Fruit fly (Drosophila melanogaster) whole organism, prepupa: ENCODE measurements around the gene CHKov1.

Source experiments
- CG15336 ChIP-seq: fragments of 200-800 bp; sonication (Bioruptor generic); IDR thresholded peaks from 2 replicates; pipeline ENCODE4 v1.3.6; 2022; ENCODE audit warnings: missing biosample characterization, missing genetic modification characterization
- CG1621 ChIP-seq: fragments of 200-800 bp; sonication (Bioruptor generic); optimal IDR thresholded peaks from 3 replicates; lab custom pipeline; 2018; ENCODE audit warnings: missing biosample characterization, mild to moderate bottlenecking, missing genetic modification characterization
- CG16779 ChIP-seq: fragments of 200-800 bp; sonication (Bioruptor generic); optimal IDR thresholded peaks from 3 replicates; lab custom pipeline; 2017; ENCODE audit warnings: missing biosample characterization, mild to moderate bottlenecking, missing genetic modification characterization
- CG3032 ChIP-seq: fragments of 200-800 bp; optimal IDR thresholded peaks from 2 replicates; lab custom pipeline; 2019; ENCODE audit warnings: missing biosample characterization, mild to moderate bottlenecking, missing genetic modification characterization, moderate library complexity
- CG34406 ChIP-seq: fragments of 200-800 bp; sonication (Bioruptor generic); optimal IDR thresholded peaks from 3 replicates; lab custom pipeline; 2016; ENCODE audit warnings: missing biosample characterization, missing genetic modification characterization
- CG4318 ChIP-seq: fragments of 200-800 bp; sonication (Bioruptor generic); optimal IDR thresholded peaks from 3 replicates; lab custom pipeline; 2017; ENCODE audit warnings: missing biosample characterization, mild to moderate bottlenecking, missing genetic modification characterization
- CG6163 ChIP-seq: fragments of 200-800 bp; sonication (Bioruptor generic); IDR thresholded peaks from 3 replicates; pipeline ENCODE4 v1.3.6; 2022; ENCODE audit warnings: missing biosample characterization, missing genetic modification characterization
- CG6792 ChIP-seq: fragments of 200-800 bp; sonication (Bioruptor generic); optimal IDR thresholded peaks from 3 replicates; lab custom pipeline; 2016; ENCODE audit warnings: missing biosample characterization, missing genetic modification characterization
- CG6808 ChIP-seq: fragments of 200-800 bp; sonication (Bioruptor generic); optimal IDR thresholded peaks from 3 replicates; lab custom pipeline; 2017; ENCODE audit warnings: missing biosample characterization, missing genetic modification characterization, mild to moderate bottlenecking, moderate library complexity, missing genetic modification reagents
- CG8119 ChIP-seq: fragments of 200-800 bp; sonication (Bioruptor generic); IDR thresholded peaks from 3 replicates; pipeline ENCODE4 v1.3.6; 2022; ENCODE audit warnings: missing biosample characterization, missing genetic modification characterization
- CG8632 ChIP-seq: fragments of 200-800 bp; sonication (Bioruptor generic); optimal IDR thresholded peaks from 3 replicates; lab custom pipeline; 2016; ENCODE audit warnings: missing biosample characterization, missing genetic modification characterization
- Eip78C ChIP-seq: fragments of 200-800 bp; sonication (Bioruptor generic); peaks from one replicate; lab custom pipeline; 2016; ENCODE audit warnings: missing biosample characterization, missing genetic modification characterization
- Ets21C ChIP-seq: fragments of 200-800 bp; sonication (Bioruptor generic); optimal IDR thresholded peaks from 3 replicates; lab custom pipeline; 2016; ENCODE audit warnings: missing biosample characterization, missing genetic modification characterization
- Ets96B ChIP-seq: fragments of 200-800 bp; optimal IDR thresholded peaks from 2 replicates; lab custom pipeline; 2019; ENCODE audit warnings: missing biosample characterization, mild to moderate bottlenecking, missing genetic modification characterization, moderate library complexity
- Hr38 ChIP-seq: sonication (Bioruptor generic); optimal IDR thresholded peaks from 2 replicates; lab custom pipeline; 2016; ENCODE audit warnings: missing biosample characterization, missing genetic modification characterization
- Lpt ChIP-seq: fragments of 200-800 bp; sonication (Bioruptor generic); optimal IDR thresholded peaks from 3 replicates; lab custom pipeline; 2016; ENCODE audit warnings: missing biosample characterization, missing genetic modification characterization
- Sox102F ChIP-seq: fragments of 200-800 bp; sonication (Bioruptor generic); optimal IDR thresholded peaks from 2 replicates; lab custom pipeline; 2016; ENCODE audit warnings: missing biosample characterization, mild to moderate bottlenecking, missing genetic modification characterization
- Sox15 ChIP-seq: fragments of 200-800 bp; sonication (Bioruptor generic); optimal IDR thresholded peaks from 3 replicates; lab custom pipeline; 2016; ENCODE audit warnings: missing biosample characterization, missing genetic modification characterization
- esn ChIP-seq: fragments of 200-800 bp; sonication (Bioruptor generic); optimal IDR thresholded peaks from 2 replicates; lab custom pipeline; 2016; ENCODE audit warnings: missing biosample characterization, mild to moderate bottlenecking, missing genetic modification characterization, moderate library complexity
- fd59A ChIP-seq: fragments of 200-800 bp; sonication (Bioruptor generic); optimal IDR thresholded peaks from 2 replicates; lab custom pipeline; 2017; ENCODE audit warnings: missing biosample characterization, mild to moderate bottlenecking, missing genetic modification characterization, missing genetic modification reagents
- fkh ChIP-seq: fragments of 200-800 bp; sonication (Bioruptor generic); optimal IDR thresholded peaks from 3 replicates; lab custom pipeline; 2017; ENCODE audit warnings: missing biosample characterization, mild to moderate bottlenecking, missing genetic modification characterization, moderate library complexity
- net ChIP-seq: fragments of 200-800 bp; sonication (Bioruptor generic); optimal IDR thresholded peaks from 3 replicates; lab custom pipeline; 2016; ENCODE audit warnings: missing biosample characterization, missing genetic modification characterization
- ss ChIP-seq, 2 experiments: fragments of 200-800 bp; sonication (Bioruptor generic); optimal IDR thresholded peaks; 2 replicates in 1 of 2; 3 replicates in 1 of 2; lab custom pipeline; 2017 to 2018; ENCODE audit warnings: mild to moderate bottlenecking in 2 of 2, missing biosample characterization in 2 of 2, missing genetic modification characterization in 2 of 2, moderate library complexity in 1 of 2
- svp ChIP-seq: fragments of 200-800 bp; sonication (Bioruptor generic); peaks from one replicate; lab custom pipeline; 2016; ENCODE audit warnings: missing biosample characterization, missing genetic modification characterization
- vri ChIP-seq: fragments of 200-800 bp; sonication (Bioruptor generic); optimal IDR thresholded peaks from 3 replicates; lab custom pipeline; 2016; ENCODE audit warnings: missing biosample characterization, mild to moderate bottlenecking, missing genetic modification characterization

The CHKov1 gene

DNA sequence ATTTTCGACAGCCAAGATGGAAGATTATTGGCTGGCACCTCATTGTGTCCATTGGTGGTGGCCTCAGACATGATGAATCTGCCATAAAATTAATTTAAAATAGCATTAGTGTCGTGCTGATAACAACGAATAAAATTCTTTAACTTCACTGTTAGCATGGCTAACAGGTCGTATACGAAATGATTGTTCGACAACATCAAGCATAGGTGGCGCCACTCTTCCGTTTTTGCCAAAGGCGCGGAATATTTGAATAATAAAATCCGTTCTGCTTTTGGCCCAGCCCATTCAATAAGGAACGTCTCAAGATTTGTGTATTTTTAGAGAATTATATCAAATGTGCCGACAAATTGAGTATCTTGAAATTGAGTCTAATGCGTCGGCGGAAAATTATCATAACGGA, 16.5 kb downstream of the CHKov1 start:
- TF ChIP-seq Ets96B (tag; lab: Kevin White, UChicago) = no peak

DNA sequence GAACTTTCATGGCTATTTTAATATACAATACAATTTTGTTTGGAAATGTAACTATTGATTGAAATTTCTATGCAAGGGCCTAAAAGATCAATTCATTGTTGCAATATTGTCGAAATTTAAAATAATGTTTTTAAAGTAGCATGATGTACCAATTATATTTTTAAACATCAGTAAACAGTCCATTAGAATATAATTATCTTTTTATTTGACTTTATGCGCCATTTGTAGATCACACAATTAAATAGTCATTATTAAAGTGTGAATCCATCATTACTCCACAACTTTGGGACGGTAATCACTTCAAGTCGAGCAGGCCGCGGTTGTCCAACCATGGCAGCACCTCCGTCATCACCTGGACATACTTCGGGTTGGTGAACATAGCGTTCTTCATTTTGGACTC, 18.3 kb downstream of the CHKov1 start, which contains the start of gene CG31099:
CG31099 (minus strand) TSS at position 101 of the 400 bp plus-strand sequence.
- TF ChIP-seq Lpt (GFP tag; lab: Kevin White, UChicago) (no peak), fd59A (GFP tag; lab: Kevin White, UChicago) (no peak), net (GFP tag; lab: Kevin White, UChicago) (no peak), esn (GFP tag; lab: Kevin White, UChicago) (no peak), CG15336 (GFP tag; lab: Robert Waterston, UW) (no peak), CG8119 (no peak), Sox102F (GFP tag; lab: Kevin White, UChicago) (no peak)

DNA sequence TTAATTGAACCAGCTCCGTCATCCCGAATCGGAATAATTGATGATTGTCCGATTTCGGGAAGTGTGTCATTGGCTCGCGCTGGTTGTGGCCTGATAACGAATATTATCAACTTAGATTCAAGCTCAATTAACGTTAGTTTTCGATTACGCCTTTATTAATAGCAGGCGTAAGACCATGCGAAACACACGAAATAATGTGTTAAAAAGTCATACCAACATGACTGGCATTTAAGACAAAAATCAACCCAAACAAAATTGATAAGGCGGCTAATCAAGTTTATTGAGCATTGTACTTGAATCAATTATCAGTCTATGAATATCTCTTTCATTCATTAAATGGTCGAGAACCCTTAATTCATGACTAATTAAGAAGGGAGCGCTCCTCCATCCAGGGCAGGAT, 19.9 kb downstream of the CHKov1 start:
- peak; percentile 9 for TF ChIP-seq vri (GFP tag; lab: Kevin White, UChicago)
- TF ChIP-seq CG16779 (tag; lab: Kevin White, UChicago) = no peak

DNA sequence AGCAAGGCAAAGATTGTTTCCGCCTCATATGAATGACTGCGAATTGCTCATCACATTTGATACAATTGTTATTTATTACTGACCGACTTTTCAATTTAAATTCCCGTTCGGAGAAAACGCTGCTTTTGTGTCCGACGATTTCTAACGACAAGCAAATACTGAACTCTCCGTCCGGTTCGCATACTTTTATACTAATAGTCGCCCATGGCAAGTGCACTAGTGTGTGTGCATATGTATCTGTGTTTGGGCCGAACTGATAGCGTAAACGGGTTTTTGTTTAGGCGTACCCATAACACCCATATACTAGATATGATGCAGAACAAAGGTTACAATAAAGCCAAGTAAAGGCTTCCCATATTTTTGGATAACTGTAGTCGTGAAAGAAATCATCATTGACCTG, 20.9 kb downstream of the CHKov1 start, which contains the start of gene CG10550:
CG10550 (minus strand) TSS at position 164 of the 400 bp plus-strand sequence.
- TF ChIP-seq Eip78C (GFP tag; lab: Kevin White, UChicago) (no peak), CG1621 (tag; lab: Kevin White, UChicago) (no peak), CG8632 (no peak), Hr38 (GFP tag; lab: Kevin White, UChicago) (no peak), fd59A (GFP tag; lab: Kevin White, UChicago) (no peak), CG4318 (GFP tag; lab: Kevin White, UChicago) (no peak), ss (GFP tag; optimal IDR thresholded peaks at IDR 0.05; lab: Kevin White, UChicago) (no peak)
- TF ChIP-seq, all 60 proteins: peak for 0

DNA sequence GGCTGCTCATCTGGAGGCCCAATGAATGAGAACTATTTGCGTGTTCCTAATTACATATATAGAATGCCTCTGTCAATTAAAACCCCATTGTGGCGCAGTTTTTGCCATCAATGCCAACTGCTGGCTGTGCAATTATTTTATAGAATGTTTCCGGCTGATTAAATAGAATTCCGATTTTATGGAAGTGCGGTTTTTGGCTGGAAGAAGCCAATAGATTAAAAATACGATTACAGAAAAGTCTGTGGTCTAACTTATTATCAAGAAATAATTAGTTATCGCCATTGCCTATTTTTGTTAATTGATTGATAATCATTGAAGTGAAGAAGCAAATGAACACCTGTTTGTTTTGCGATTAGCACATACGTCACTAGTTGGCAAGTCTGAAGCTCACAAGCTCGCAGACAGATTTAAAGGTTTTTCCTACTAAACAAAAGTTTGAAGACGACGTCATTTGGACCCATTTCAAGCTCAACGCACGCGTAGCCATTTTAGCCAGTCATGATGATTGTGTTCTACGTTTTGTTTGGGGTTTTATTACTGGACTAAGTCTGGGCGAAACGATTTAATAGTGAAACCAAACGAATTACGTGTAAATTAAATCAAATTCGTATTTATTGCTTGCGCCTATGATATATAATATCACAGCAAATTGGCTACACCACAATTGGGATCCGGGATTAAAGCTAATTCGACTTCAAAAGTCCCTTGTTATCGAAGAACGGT, 23.1 kb downstream of the CHKov1 start:
- TF ChIP-seq CG6792 (GFP tag; lab: Kevin White, UChicago) (no peak), vri (GFP tag; lab: Kevin White, UChicago) (peak; percentile 26), fkh (GFP tag; lab: Kevin White, UChicago) (peak; percentile 56), CG6163 (GFP tag; lab: Robert Waterston, UW) (no peak), CG3032 (tag; lab: Kevin White, UChicago) (no peak)

DNA sequence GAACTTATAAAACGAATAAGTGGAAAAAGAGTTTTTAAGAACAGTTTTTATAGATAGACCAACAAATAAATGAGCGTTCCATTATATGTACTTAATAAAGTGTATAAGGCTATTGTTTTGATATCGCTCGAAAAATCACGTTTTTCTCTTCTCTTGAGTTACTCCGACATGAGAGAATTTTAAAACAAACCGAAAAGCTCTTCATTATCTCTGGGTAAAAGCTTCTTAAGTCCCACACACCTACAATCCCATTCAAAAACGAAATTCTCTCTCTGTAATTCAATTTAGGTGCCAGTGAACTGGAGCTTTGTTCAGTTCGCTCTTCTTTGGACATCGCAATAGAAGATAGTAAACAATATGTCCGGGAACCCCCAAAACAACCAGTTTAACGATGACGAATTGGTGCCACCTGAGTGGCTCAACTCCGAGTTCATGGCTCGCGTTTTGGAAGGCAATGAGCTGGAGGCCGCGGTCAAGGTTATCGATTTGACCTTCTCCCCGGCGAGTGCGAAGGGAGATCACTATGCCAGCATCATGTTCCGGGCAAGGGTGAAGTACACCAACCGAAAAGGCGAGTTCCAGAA, 25.2 kb downstream of the CHKov1 start, which contains the start of gene CG31436:
CG31436 (plus strand) TSS at position 281 of the 584 bp plus-strand sequence.
- TF ChIP-seq svp (peak; percentile 97), CG34406 (GFP tag; lab: Kevin White, UChicago) (no peak), CG6808 (GFP tag; lab: Kevin White, UChicago) (no peak), fkh (GFP tag; lab: Kevin White, UChicago) (peak; percentile 45), Lpt (GFP tag; lab: Kevin White, UChicago) (no peak)

DNA sequence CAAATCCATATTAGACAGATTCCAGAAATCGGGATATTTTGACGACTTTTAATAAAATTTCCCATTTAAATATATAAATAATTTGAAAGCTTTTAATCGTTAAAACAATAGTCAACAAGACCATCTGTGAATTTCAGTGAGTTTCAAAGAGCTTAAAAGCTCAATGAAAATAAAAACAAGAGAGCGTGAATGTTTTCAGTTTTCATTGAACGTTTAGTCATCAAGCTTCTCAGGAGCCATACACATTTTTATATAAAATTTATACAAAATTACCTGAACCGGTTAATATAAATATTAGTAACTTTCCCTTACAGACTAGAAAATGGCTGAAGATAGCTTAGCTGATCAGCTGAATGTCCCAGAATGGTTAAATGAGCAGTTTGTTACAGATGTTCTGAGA, 26.9 kb downstream of the CHKov1 start, which contains the start of gene CG31370:
CG31370 (plus strand) TSS at position 226 of the 400 bp plus-strand sequence.
- no peak for TF ChIP-seq Ets21C
- no peak for TF ChIP-seq CG8119
- TF ChIP-seq Sox15 (GFP tag; lab: Kevin White, UChicago) = no peak
- no peak for TF ChIP-seq fkh (GFP tag; lab: Kevin White, UChicago)
